Fruit fly (Drosophila melanogaster): ENCODE data around the gene Pli.

The Pli gene

DNA sequence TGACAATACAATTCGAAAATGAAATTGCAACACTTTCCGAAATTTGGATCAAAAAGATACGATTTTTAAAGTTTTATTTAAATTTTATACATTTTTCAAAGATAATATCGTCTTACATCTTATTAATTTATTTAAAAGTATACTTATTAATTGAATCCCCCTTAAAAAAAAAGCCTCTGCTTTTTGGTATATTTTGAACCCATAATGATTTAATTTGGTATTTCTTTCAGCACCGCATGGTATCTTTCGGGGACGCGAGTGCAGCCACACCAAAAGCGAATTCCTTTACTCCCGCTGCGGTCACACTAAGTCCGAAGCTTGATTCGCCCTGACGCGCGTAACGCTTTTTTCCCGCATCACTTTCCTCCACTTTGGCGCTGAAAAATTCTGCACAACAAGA is 69.6 kb downstream of the Pli start (continued):
- no peak for TF ChIP-seq CG4617 (GFP tag; optimal IDR thresholded peaks at IDR 0.05; ENCODE audit: borderline replicate concordance)
- no peak for TF ChIP-seq gro (GFP tag; optimal IDR thresholded peaks at IDR 0.05)
- TF ChIP-seq bigmax (GFP tag; optimal IDR thresholded peaks at IDR 0.05) = no peak
- TF ChIP-seq CG10267 (tag; optimal IDR thresholded peaks at IDR 0.05) = peak; percentile 43
- peak; percentile 41 for TF ChIP-seq CG1603 (tag; optimal IDR thresholded peaks at IDR 0.05)
- TF ChIP-seq Nf-YC (tag; optimal IDR thresholded peaks at IDR 0.05) = peak; percentile 12
- TF ChIP-seq ara (GFP tag; IDR thresholded peaks at IDR 0.05) = no peak
- no peak for TF ChIP-seq inv (GFP tag; IDR thresholded peaks at IDR 0.05; ENCODE audit: partially characterized antibody)
- peak; percentile 13; the same call in 1 of the 2 replicates for TF ChIP-seq Adf1 (GFP tag; IDR thresholded peaks at IDR 0.05)
- TF ChIP-seq hth (optimal IDR thresholded peaks at IDR 0.05) = no peak
- no peak for TF ChIP-seq CG7745 (tag; optimal IDR thresholded peaks at IDR 0.05)
- TF ChIP-seq pum (GFP tag; optimal IDR thresholded peaks at IDR 0.05) = no peak
- TF ChIP-seq CG2875 (GFP tag; optimal IDR thresholded peaks at IDR 0.05) = no peak
- TF ChIP-seq Mes4 (GFP tag; optimal IDR thresholded peaks at IDR 0.05) = no peak
- peak; percentile 11 for TF ChIP-seq ftz-f1 (GFP tag; optimal IDR thresholded peaks at IDR 0.05)
- no peak for TF ChIP-seq CG8089 (GFP tag; optimal IDR thresholded peaks at IDR 0.05)
- no peak for TF ChIP-seq lola (GFP tag; optimal IDR thresholded peaks at IDR 0.05)
- no peak; the same call in 1 of the 2 replicates for TF ChIP-seq CG4404 (GFP tag; IDR thresholded peaks at IDR 0.05)
- TF ChIP-seq CG10209 (GFP tag; optimal IDR thresholded peaks at IDR 0.05) = no peak
- no peak for TF ChIP-seq CG11560 (tag; IDR thresholded peaks at IDR 0.05)
- TF ChIP-seq seq (GFP tag; IDR thresholded peaks at IDR 0.05) = no peak
- no peak for TF ChIP-seq Doc2 (GFP tag; IDR thresholded peaks at IDR 0.05)
- TF ChIP-seq CG18619 (GFP tag; optimal IDR thresholded peaks at IDR 0.05) = no peak
- 0 out of 4 replicates have a peak, but pooled peaks have one; percentile 13 for TF ChIP-seq Dll (GFP tag; IDR thresholded peaks at IDR 0.05; ENCODE audit: partially characterized antibody)
- TF ChIP-seq gsb (GFP tag; IDR thresholded peaks at IDR 0.05) = no peak
- TF ChIP-seq br (optimal IDR thresholded peaks at IDR 0.05) = no peak
- TF ChIP-seq CG16815 (GFP tag; optimal IDR thresholded peaks at IDR 0.05) = no peak
- peak in 1 of 2 experiments; percentile 51 for TF ChIP-seq dpn (GFP tag; optimal IDR thresholded peaks at IDR 0.05)
- TF ChIP-seq ham (GFP tag; IDR thresholded peaks at IDR 0.05) = no peak
- peak; percentile 94 for TF ChIP-seq Lhr (GFP tag; optimal IDR thresholded peaks at IDR 0.05)
- TF ChIP-seq CG4360 (GFP tag; IDR thresholded peaks at IDR 0.05) = no peak
- TF ChIP-seq Sin3A (optimal IDR thresholded peaks at IDR 0.05) = peak; percentile 37
- peak; percentile 31 for TF ChIP-seq Sry-δ (GFP tag; optimal IDR thresholded peaks at IDR 0.05)
- TF ChIP-seq CG4854 (GFP tag; optimal IDR thresholded peaks at IDR 0.05) = no peak
- no peak for TF ChIP-seq rib (GFP tag; IDR thresholded peaks at IDR 0.05)
- TF ChIP-seq CG1832 (GFP tag; optimal IDR thresholded peaks at IDR 0.05) = no peak
- no peak for TF ChIP-seq grn (GFP tag; optimal IDR thresholded peaks at IDR 0.05)
- no peak for TF ChIP-seq CG3281 (GFP tag; optimal IDR thresholded peaks at IDR 0.05)
- TF ChIP-seq trem (tag; optimal IDR thresholded peaks at IDR 0.05) = peak; percentile 32
- no peak for TF ChIP-seq usp (GFP tag; optimal IDR thresholded peaks at IDR 0.05)
- peak; percentile 73 for TF ChIP-seq Ets97D (GFP tag; optimal IDR thresholded peaks at IDR 0.05)
- no peak for TF ChIP-seq Hey (tag; optimal IDR thresholded peaks at IDR 0.05)
- no peak for TF ChIP-seq nerfin-2 (GFP tag; IDR thresholded peaks at IDR 0.05; ENCODE audit: partially characterized antibody)
- no peak for TF ChIP-seq danr (GFP tag; IDR thresholded peaks at IDR 0.05)
- TF ChIP-seq dan (GFP tag; IDR thresholded peaks at IDR 0.05) = no peak
- no peak for TF ChIP-seq CG11723 (GFP tag; optimal IDR thresholded peaks at IDR 0.05)
- peak; percentile 27 for TF ChIP-seq Abd-B (GFP tag; optimal IDR thresholded peaks at IDR 0.05)
- peak; percentile 59 for TF ChIP-seq CG30403 (GFP tag; optimal IDR thresholded peaks at IDR 0.05)
- TF ChIP-seq eve (GFP tag; optimal IDR thresholded peaks at IDR 0.05) = no peak
- TF ChIP-seq knrl (GFP tag; IDR thresholded peaks at IDR 0.05; ENCODE audit: partially characterized antibody) = peak; percentile 52; the same call in 2 of the 3 replicates
- no peak for TF ChIP-seq eyg (GFP tag; optimal IDR thresholded peaks at IDR 0.05)
- no peak for TF ChIP-seq CG13296 (GFP tag; optimal IDR thresholded peaks at IDR 0.05)

All from whole organism, embryonic.